Worm (Caenorhabditis elegans) whole organism, L4 larva: ENCODE measurements around the gene C46C2.6.

Experiments
- F44E2.7 ChIP-seq: fragments of 200-800 bp; sonication (Bioruptor generic); IDR thresholded peaks from 2 replicates; pipeline ENCODE4 v2.1.2; 2022; ENCODE audit warnings: missing genetic modification characterization, missing compliant biosample characterization
- Y48G9A.11 ChIP-seq: fragments of 200-800 bp; sonication (Bioruptor generic); IDR thresholded peaks from 2 replicates; pipeline ENCODE4 v1.3.6; 2022; ENCODE audit warnings: missing genetic modification reagents, missing genetic modification characterization, missing compliant biosample characterization
- aha-1 ChIP-seq: fragments of 150-350 bp; peaks from one replicate; lab custom pipeline; 2014; ENCODE audit warnings: missing biosample characterization, missing genetic modification characterization
- ceh-82 ChIP-seq: sonication (generic microtip); optimal IDR thresholded peaks from 2 replicates; lab custom pipeline; 2017; ENCODE audit warnings: missing biosample characterization, missing genetic modification characterization
- lin-39 ChIP-seq: fragments of 150-350 bp; optimal IDR thresholded peaks from 2 replicates; lab custom pipeline; 2014; ENCODE audit warnings: missing biosample characterization, missing genetic modification reagents, missing genetic modification characterization
- lsy-2 ChIP-seq, 2 experiments: fragments of 150-350 bp in 1 of 2; sonication (generic microtip) in 1 of 2; optimal IDR thresholded peaks; 2 replicates each; lab custom pipeline; 2014 to 2017; ENCODE audit warnings: missing biosample characterization in 2 of 2, missing genetic modification characterization in 2 of 2
- mdl-1 ChIP-seq, 2 experiments: fragments of 150-350 bp in 1 of 2; sonication (generic microtip) in 1 of 2; optimal IDR thresholded peaks; 2 replicates each; lab custom pipeline; 2014 to 2017; ENCODE audit warnings: missing biosample characterization in 2 of 2, missing genetic modification characterization in 2 of 2
- nhr-237 ChIP-seq: sonication (generic microtip); optimal IDR thresholded peaks from 2 replicates; lab custom pipeline; 2017; ENCODE audit warnings: missing biosample characterization, missing genetic modification characterization
- nhr-76 ChIP-seq: fragments of 150-350 bp; optimal IDR thresholded peaks from 2 replicates; lab custom pipeline; 2014; ENCODE audit warnings: missing biosample characterization, missing genetic modification characterization
- skn-1 ChIP-seq: fragments of 150-350 bp; optimal IDR thresholded peaks from 2 replicates; lab custom pipeline; 2014; ENCODE audit warnings: missing biosample characterization, missing genetic modification characterization

DNA sequence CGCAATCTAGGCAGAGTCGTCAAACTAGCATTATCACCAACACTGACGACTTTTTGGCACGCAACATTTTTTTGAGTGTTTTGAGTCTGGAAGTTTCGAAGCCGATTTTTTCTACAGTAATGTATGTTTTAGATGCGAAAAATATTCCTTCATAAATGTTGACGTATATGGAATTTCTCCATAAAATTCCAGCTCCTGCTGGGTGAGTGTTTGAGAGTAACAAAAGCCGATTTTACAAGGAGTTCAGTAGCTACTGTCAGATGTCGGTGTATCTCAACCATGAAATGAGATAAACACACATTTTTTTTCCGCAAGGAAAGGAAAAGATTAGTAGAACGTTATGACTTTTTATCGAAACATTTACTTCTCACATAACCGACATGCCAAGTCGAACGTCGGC, 2.6 kb downstream of the C46C2.6 start:
- TF ChIP-seq nhr-237 (tag; lab: Kevin White, UChicago) (no peak), nhr-76 (tag; lab: Kevin White, UChicago) (no peak), ceh-82 (tag; lab: Kevin White, UChicago) (no peak), Y48G9A.11 (GFP tag; lab: Robert Waterston, UW) (no peak), mdl-1 (tag; optimal IDR thresholded peaks at IDR 0.05; lab: Kevin White, UChicago) (no peak), F44E2.7 (GFP tag; lab: Robert Waterston, UW) (no peak), aha-1 (tag; lab: Kevin White, UChicago) (no peak), lsy-2 (tag; optimal IDR thresholded peaks at IDR 0.05; lab: Kevin White, UChicago) (no peak), skn-1 (tag; lab: Kevin White, UChicago) (no peak), lin-39 (no peak)
